Fruit fly (Drosophila melanogaster) whole organism, wandering third instar larva: ENCODE data around the gene Polr1B.

Experiments used
- Abd-B ChIP-seq: fragments of >200 bp; optimal IDR thresholded peaks from 2 replicates; lab custom pipeline; 2017; ENCODE audit warnings: missing biosample characterization, missing genetic modification characterization
- CG32264 ChIP-seq: fragments of 200-800 bp; sonication (Bioruptor generic); optimal IDR thresholded peaks from 2 replicates; lab custom pipeline; 2016; ENCODE audit warnings: missing biosample characterization, missing genetic modification characterization
- CG9705 ChIP-seq: fragments of 200-800 bp; sonication (Bioruptor generic); optimal IDR thresholded peaks from 2 replicates; lab custom pipeline; 2018; ENCODE audit warnings: missing biosample characterization, mild to moderate bottlenecking, missing genetic modification characterization
- CrebA ChIP-seq: fragments of 200-800 bp; sonication (Bioruptor generic); optimal IDR thresholded peaks from 2 replicates; lab custom pipeline; 2016; ENCODE audit warnings: missing biosample characterization, mild to moderate bottlenecking, missing genetic modification characterization, borderline replicate concordance
- Dfd ChIP-seq: fragments of >200 bp; optimal IDR thresholded peaks from 2 replicates; lab custom pipeline; 2017; ENCODE audit warnings: missing biosample characterization, missing genetic modification characterization
- Dif ChIP-seq: fragments of 200-275, 200-300 bp; sonication (Bioruptor generic); optimal IDR thresholded peaks from 2 replicates; lab custom pipeline; 2018; ENCODE audit warnings: missing biosample characterization, missing genetic modification characterization; ENCODE audit not compliant: partially characterized antibody
- GATAd ChIP-seq: sonication (Bioruptor generic); optimal IDR thresholded peaks from 2 replicates; lab custom pipeline; 2016; ENCODE audit warnings: missing biosample characterization, missing genetic modification characterization
- HLH106 ChIP-seq: fragments of 200-800 bp; optimal IDR thresholded peaks from 3 replicates; lab custom pipeline; 2019; ENCODE audit warnings: missing biosample characterization, mild to moderate bottlenecking, missing genetic modification characterization, moderate library complexity
- Hnf4 ChIP-seq: fragments of 200-800 bp; sonication (Bioruptor generic); optimal IDR thresholded peaks from 2 replicates; lab custom pipeline; 2016; ENCODE audit warnings: missing biosample characterization, mild to moderate bottlenecking, missing genetic modification characterization
- Hr78 ChIP-seq: fragments of >200 bp; optimal IDR thresholded peaks from 2 replicates; lab custom pipeline; 2017; ENCODE audit warnings: missing biosample characterization, missing genetic modification characterization
- Hr83 ChIP-seq: fragments of 200-300 bp; sonication (Bioruptor generic); optimal IDR thresholded peaks from 2 replicates; lab custom pipeline; 2016; ENCODE audit warnings: missing biosample characterization, mild to moderate bottlenecking, missing genetic modification characterization, moderate library complexity; ENCODE audit not compliant: poor library complexity, severe bottlenecking
- Jra ChIP-seq: sonication (Bioruptor generic); optimal IDR thresholded peaks from 2 replicates; lab custom pipeline; 2016; ENCODE audit warnings: missing biosample characterization, missing genetic modification characterization
- Mio ChIP-seq: sonication (Bioruptor generic); optimal IDR thresholded peaks from 2 replicates; lab custom pipeline; 2016; ENCODE audit warnings: missing biosample characterization, missing genetic modification characterization
- Myc ChIP-seq: fragments of >200 bp; optimal IDR thresholded peaks from 2 replicates; lab custom pipeline; 2017
- N ChIP-seq: fragments of >200 bp; optimal IDR thresholded peaks from 2 replicates; lab custom pipeline; 2018; ENCODE audit warnings: missing biosample characterization, missing external identifiers, missing genetic modification characterization
- OdsH ChIP-seq: fragments of 200-800 bp; sonication (Bioruptor generic); optimal IDR thresholded peaks from 2 replicates; lab custom pipeline; 2016; ENCODE audit warnings: missing biosample characterization, mild to moderate bottlenecking, missing genetic modification characterization
- Rel ChIP-seq, 2 experiments: fragments of 200-800 bp; sonication (Bioruptor generic) in 1 of 2; optimal IDR thresholded peaks; 2 replicates in 1 of 2; 3 replicates in 1 of 2; lab custom pipeline; 2016 to 2019; ENCODE audit warnings: mild to moderate bottlenecking in 2 of 2, missing biosample characterization in 2 of 2, missing genetic modification characterization in 2 of 2, moderate library complexity in 1 of 2
- Sp1 ChIP-seq: fragments of 200-800 bp; sonication (Bioruptor generic); optimal IDR thresholded peaks from 3 replicates; lab custom pipeline; 2019; ENCODE audit warnings: missing biosample characterization, mild to moderate bottlenecking, missing genetic modification characterization, moderate library complexity
- Vsx2 ChIP-seq: fragments of 200-300, 225-300 bp; sonication (Bioruptor generic); optimal IDR thresholded peaks from 2 replicates; lab custom pipeline; 2018; ENCODE audit warnings: missing biosample characterization, missing genetic modification characterization; ENCODE audit not compliant: partially characterized antibody
- br ChIP-seq: fragments of 200-800 bp; sonication (Bioruptor generic); optimal IDR thresholded peaks from 2 replicates; lab custom pipeline; 2016; ENCODE audit warnings: missing biosample characterization, missing genetic modification characterization
- brk ChIP-seq: fragments of 200-800 bp; sonication (Bioruptor generic); optimal IDR thresholded peaks from 2 replicates; lab custom pipeline; 2016; ENCODE audit warnings: missing biosample characterization, mild to moderate bottlenecking, missing genetic modification characterization
- dl ChIP-seq, 2 experiments: fragments of 175-275, 200-275 bp in 1 of 2; fragments of 200-275 bp in 1 of 2; sonication (Bioruptor generic); optimal IDR thresholded peaks; lab custom pipeline; 2018; ENCODE audit warnings: mild to moderate bottlenecking in 2 of 2, missing biosample characterization in 2 of 2, missing genetic modification characterization in 2 of 2, moderate library complexity in 2 of 2; ENCODE audit not compliant: partially characterized antibody in 2 of 2, insufficient read depth in 1 of 2
- dmrt93B ChIP-seq: fragments of 200-800 bp; sonication (Bioruptor generic); optimal IDR thresholded peaks from 2 replicates; lab custom pipeline; 2018; ENCODE audit warnings: missing biosample characterization, mild to moderate bottlenecking, missing genetic modification characterization
- dsf ChIP-seq: sonication (Bioruptor generic); optimal IDR thresholded peaks from 2 replicates; lab custom pipeline; 2016; ENCODE audit warnings: missing biosample characterization, missing genetic modification characterization, borderline replicate concordance
- ey ChIP-seq: fragments of 200-800 bp; sonication (Bioruptor generic); optimal IDR thresholded peaks from 2 replicates; lab custom pipeline; 2016; ENCODE audit warnings: missing biosample characterization, missing genetic modification characterization
- foxo ChIP-seq, 2 experiments: fragments of 200-800 bp; sonication (Bioruptor generic); optimal IDR thresholded peaks; 2 replicates in 1 of 2; 3 replicates in 1 of 2; lab custom pipeline; 2016 to 2017; ENCODE audit warnings: missing biosample characterization in 2 of 2, missing genetic modification characterization in 2 of 2
- fru ChIP-seq: fragments of 200-800 bp; sonication (Bioruptor generic); optimal IDR thresholded peaks from 3 replicates; lab custom pipeline; 2016; ENCODE audit warnings: missing biosample characterization, mild to moderate bottlenecking, missing genetic modification characterization
- h ChIP-seq: fragments of 200-800 bp; sonication (Bioruptor generic); optimal IDR thresholded peaks from 3 replicates; lab custom pipeline; 2016; ENCODE audit warnings: missing biosample characterization, mild to moderate bottlenecking, missing genetic modification characterization
- jim ChIP-seq: fragments of 175-275, 200-325 bp; sonication (Bioruptor generic); optimal IDR thresholded peaks from 2 replicates; lab custom pipeline; 2016; ENCODE audit warnings: missing biosample characterization, mild to moderate bottlenecking, missing genetic modification characterization
- lola ChIP-seq: fragments of >200 bp; optimal IDR thresholded peaks from 2 replicates; lab custom pipeline; 2017; ENCODE audit warnings: missing biosample characterization, missing genetic modification characterization
- pan ChIP-seq: fragments of >200 bp; optimal IDR thresholded peaks from 2 replicates; lab custom pipeline; 2017
- psq ChIP-seq: fragments of 200-800 bp; sonication (Bioruptor generic); optimal IDR thresholded peaks from 3 replicates; lab custom pipeline; 2017; ENCODE audit warnings: missing biosample characterization, mild to moderate bottlenecking, missing genetic modification characterization, moderate library complexity
- rgr ChIP-seq: fragments of 200-800 bp; sonication (Bioruptor generic); optimal IDR thresholded peaks from 3 replicates; lab custom pipeline; 2016; ENCODE audit warnings: missing biosample characterization, mild to moderate bottlenecking, missing genetic modification characterization
- sage ChIP-seq: fragments of 200-800 bp; sonication (Bioruptor generic); optimal IDR thresholded peaks from 2 replicates; lab custom pipeline; 2016; ENCODE audit warnings: missing biosample characterization, mild to moderate bottlenecking, missing genetic modification characterization
- sv ChIP-seq: fragments of 200-800 bp; sonication (Bioruptor generic); optimal IDR thresholded peaks from 3 replicates; lab custom pipeline; 2016; ENCODE audit warnings: missing biosample characterization, missing genetic modification characterization
- tai ChIP-seq: sonication (Bioruptor generic); optimal IDR thresholded peaks from 2 replicates; lab custom pipeline; 2016; ENCODE audit warnings: missing biosample characterization, missing genetic modification characterization
- usp ChIP-seq: fragments of >200 bp; optimal IDR thresholded peaks from 2 replicates; lab custom pipeline; 2017; ENCODE audit warnings: missing biosample characterization, missing genetic modification characterization
- woc ChIP-seq: sonication (Bioruptor generic); optimal IDR thresholded peaks from 2 replicates; lab custom pipeline; 2016; ENCODE audit warnings: missing biosample characterization, mild to moderate bottlenecking, missing genetic modification characterization

Polr1B gene

DNA sequence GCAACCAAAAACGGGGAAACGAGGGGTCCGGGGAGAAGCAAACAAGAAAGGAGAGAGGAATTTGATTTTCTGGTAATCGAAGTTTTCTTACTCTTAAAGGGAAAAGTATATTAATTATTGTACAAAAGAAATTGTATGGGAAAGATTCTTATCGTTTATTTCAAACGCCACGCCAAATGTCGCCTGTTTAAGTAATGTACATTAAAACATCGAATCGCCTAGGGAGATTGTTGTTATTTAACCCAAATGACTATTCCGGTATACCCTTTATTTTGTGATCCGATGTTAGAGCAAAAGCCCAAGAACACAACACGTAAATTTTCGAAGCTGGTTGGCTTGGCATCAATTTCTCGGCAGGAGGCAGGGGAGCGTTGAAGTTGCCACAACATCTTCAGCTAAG is 35.3 kb downstream of the Polr1B start:
- peak; percentile 90 for TF ChIP-seq OdsH
- TF ChIP-seq fru = peak; percentile 92
- no peak for TF ChIP-seq Hr78 (GFP tag; lab: Kevin White, UChicago)
- TF ChIP-seq foxo (GFP tag; optimal IDR thresholded peaks at IDR 0.05; lab: Kevin White, UChicago) = peak; percentile 16 to 92
- no peak for TF ChIP-seq Dfd (GFP tag; lab: Kevin White, UChicago)
- no peak for TF ChIP-seq pan (lab: Kevin White, UChicago)
- TF ChIP-seq usp = no peak
- TF ChIP-seq HLH106 (tag; lab: Kevin White, UChicago) = peak; percentile 94
- TF ChIP-seq lola (GFP tag; lab: Kevin White, UChicago) = no peak
- TF ChIP-seq Jra (GFP tag; lab: Kevin White, UChicago) = peak; percentile 82
- TF ChIP-seq sv (GFP tag; lab: Kevin White, UChicago) = no peak
- TF ChIP-seq dsf (GFP tag; lab: Kevin White, UChicago) = peak; percentile 80
- peak; percentile 72 for TF ChIP-seq CrebA (GFP tag; lab: Kevin White, UChicago)
- TF ChIP-seq dmrt93B (GFP tag; lab: Kevin White, UChicago) = peak; percentile 80
- peak; percentile 10 for TF ChIP-seq GATAd (GFP tag; lab: Kevin White, UChicago)
- peak; percentile 76 for TF ChIP-seq sage
- peak; percentile 90 for TF ChIP-seq tai (GFP tag; lab: Kevin White, UChicago)
- peak; percentile 89 for TF ChIP-seq rgr (GFP tag; lab: Kevin White, UChicago)
- TF ChIP-seq Mio (GFP tag; lab: Kevin White, UChicago) = no peak
- peak; percentile 80 for TF ChIP-seq CG32264
- TF ChIP-seq Vsx2 (GFP tag; lab: Kevin White, UChicago) = no peak
- no peak for TF ChIP-seq Abd-B (GFP tag; lab: Kevin White, UChicago)
- TF ChIP-seq Dif (GFP tag; lab: Kevin White, UChicago) = no peak
- TF ChIP-seq jim (GFP tag; lab: Kevin White, UChicago) = no peak
- peak; percentile 94 for TF ChIP-seq psq
- no peak for TF ChIP-seq N (GFP tag; lab: Kevin White, UChicago)
- TF ChIP-seq brk (GFP tag; lab: Kevin White, UChicago) = peak; percentile 91
- peak; percentile 92 for TF ChIP-seq h (GFP tag; lab: Kevin White, UChicago)
- peak; percentile 92 for TF ChIP-seq br
- peak; percentile 90 for TF ChIP-seq Hnf4 (GFP tag; lab: Kevin White, UChicago)
- no peak for TF ChIP-seq dl (GFP tag; optimal IDR thresholded peaks at IDR 0.05; lab: Kevin White, UChicago; ENCODE audit: insufficient read depth in 1 of 2, partially characterized antibody in 2 of 2)
- TF ChIP-seq woc = peak; percentile 99
- peak; percentile 91 for TF ChIP-seq ey
- peak; percentile 92 for TF ChIP-seq Sp1 (GFP tag; lab: Kevin White, UChicago)
- TF ChIP-seq Hr83 (GFP tag; lab: Kevin White, UChicago) = no peak
- TF ChIP-seq Myc = no peak
- TF ChIP-seq CG9705 (GFP tag; lab: Kevin White, UChicago) = peak; percentile 85
- TF ChIP-seq Rel (GFP tag; optimal IDR thresholded peaks at IDR 0.05; lab: Kevin White, UChicago) = peak; percentile 51
- peak; percentile 60 for TF ChIP-seq Rel (tag; optimal IDR thresholded peaks at IDR 0.05; lab: Kevin White, UChicago)

dm6 chr2L:440638-441454 is 36.8 kb downstream of the Polr1B start:
- no peak for TF ChIP-seq Dfd (GFP tag; lab: Kevin White, UChicago)
- no peak for TF ChIP-seq usp
- TF ChIP-seq N (GFP tag; lab: Kevin White, UChicago) = no peak
- no peak for TF ChIP-seq lola (GFP tag; lab: Kevin White, UChicago)
- TF ChIP-seq OdsH = peak; percentile 93
- no peak for TF ChIP-seq GATAd (GFP tag; lab: Kevin White, UChicago)
- no peak for TF ChIP-seq tai (GFP tag; lab: Kevin White, UChicago)
- TF ChIP-seq Rel (GFP tag; optimal IDR thresholded peaks at IDR 0.05; lab: Kevin White, UChicago) = peak; percentile 55
- TF ChIP-seq Rel (tag; optimal IDR thresholded peaks at IDR 0.05; lab: Kevin White, UChicago) = peak; percentile 36
- TF ChIP-seq CG32264 = no peak
- TF ChIP-seq fru = peak; percentile 90
- peak; percentile 93 for TF ChIP-seq psq
- no peak for TF ChIP-seq pan (lab: Kevin White, UChicago)
- no peak for TF ChIP-seq Abd-B (GFP tag; lab: Kevin White, UChicago)
- no peak for TF ChIP-seq sv (GFP tag; lab: Kevin White, UChicago)
- TF ChIP-seq Hr78 (GFP tag; lab: Kevin White, UChicago) = no peak
- TF ChIP-seq dsf (GFP tag; lab: Kevin White, UChicago) = peak; percentile 28
- TF ChIP-seq ey = peak; percentile 75
- peak; percentile 45 for TF ChIP-seq Hnf4 (GFP tag; lab: Kevin White, UChicago)
- peak; percentile 83 for TF ChIP-seq dmrt93B (GFP tag; lab: Kevin White, UChicago)
- TF ChIP-seq h (GFP tag; lab: Kevin White, UChicago) = peak; percentile 87
- no peak for TF ChIP-seq dl (GFP tag; optimal IDR thresholded peaks at IDR 0.05; lab: Kevin White, UChicago; ENCODE audit: insufficient read depth in 1 of 2, partially characterized antibody in 2 of 2)
- TF ChIP-seq sage = peak; percentile 78
- peak; percentile 4 for TF ChIP-seq Jra (GFP tag; lab: Kevin White, UChicago)
- TF ChIP-seq Sp1 (GFP tag; lab: Kevin White, UChicago) = peak; percentile 94
- TF ChIP-seq Myc = no peak
- TF ChIP-seq Dif (GFP tag; lab: Kevin White, UChicago) = no peak
- peak; percentile 72 for TF ChIP-seq woc
- TF ChIP-seq br = peak; percentile 63
- TF ChIP-seq jim (GFP tag; lab: Kevin White, UChicago) = no peak
- peak; percentile 91 for TF ChIP-seq HLH106 (tag; lab: Kevin White, UChicago)
- no peak for TF ChIP-seq Vsx2 (GFP tag; lab: Kevin White, UChicago)
- peak in 1 of 2 experiments; percentile 93 for TF ChIP-seq foxo (GFP tag; optimal IDR thresholded peaks at IDR 0.05; lab: Kevin White, UChicago)
- TF ChIP-seq Mio (GFP tag; lab: Kevin White, UChicago) = no peak
- TF ChIP-seq CrebA (GFP tag; lab: Kevin White, UChicago) = no peak
- peak; percentile 22 for TF ChIP-seq Hr83 (GFP tag; lab: Kevin White, UChicago)
- peak; percentile 39 for TF ChIP-seq CG9705 (GFP tag; lab: Kevin White, UChicago)
- peak; percentile 80 for TF ChIP-seq brk (GFP tag; lab: Kevin White, UChicago)
- peak; percentile 86 for TF ChIP-seq rgr (GFP tag; lab: Kevin White, UChicago)
